Worm (Caenorhabditis elegans): Measurements from ENCODE around the gene T28A11.18.

- TF ChIP-seq ama-1 (optimal IDR thresholded peaks at IDR 0.05), result no peak
- no peak for TF ChIP-seq lin-15B (tag; optimal IDR thresholded peaks at IDR 0.05)
- TF ChIP-seq nhr-12 (tag; optimal IDR thresholded peaks at IDR 0.05), result no peak
- TF ChIP-seq nhr-11 (tag; optimal IDR thresholded peaks at IDR 0.05), result no peak
- TF ChIP-seq nhr-76 (tag; optimal IDR thresholded peaks at IDR 0.05), result no peak
- no peak for TF ChIP-seq nhr-237 (tag; optimal IDR thresholded peaks at IDR 0.05)
- TF ChIP-seq aly-2 (tag; optimal IDR thresholded peaks at IDR 0.05), result no peak
Observed at ce11 chrV:3241175-3241574, 26.7 kb downstream of the T28A11.18 start, which contains the start of gene srj-11.
